Worm (Caenorhabditis elegans) whole organism, L1 larva: ENCODE data around the gene cyb-2.1.

Source experiments
- ceh-82 ChIP-seq, 3 experiments: fragments of 150-350 bp in 1 of 3; sonication (generic microtip) in 2 of 3; optimal IDR thresholded peaks; 2 replicates each; lab custom pipeline; 2014 to 2017; ENCODE audit warnings: missing biosample characterization in 3 of 3, missing genetic modification characterization in 3 of 3
- efl-1 ChIP-seq, 4 experiments: fragments of 150-350 bp; optimal IDR thresholded peaks in 3 of 4; peaks in 1 of 4; 1 replicate in 1 of 4; 2 replicates in 3 of 4; lab custom pipeline; 2014; ENCODE audit warnings: missing biosample characterization in 2 of 4, missing genetic modification characterization in 2 of 4, missing genetic modification reagents in 2 of 4
- fkh-10 ChIP-seq: sonication (generic microtip); optimal IDR thresholded peaks from 2 replicates; lab custom pipeline; 2017; ENCODE audit warnings: missing biosample characterization, missing genetic modification reagents, missing genetic modification characterization
- fos-1 ChIP-seq: fragments of 150-350 bp; optimal IDR thresholded peaks from 2 replicates; lab custom pipeline; 2014; ENCODE audit warnings: missing biosample characterization, missing genetic modification characterization
- lin-13 ChIP-seq: fragments of 150-350 bp; optimal IDR thresholded peaks from 2 replicates; lab custom pipeline; 2014; ENCODE audit warnings: missing biosample characterization, missing genetic modification reagents, missing genetic modification characterization
- lin-15B ChIP-seq: fragments of 150-350 bp; sonication (generic microtip); optimal IDR thresholded peaks from 3 replicates; lab custom pipeline; 2014; ENCODE audit warnings: missing biosample characterization, missing genetic modification characterization
- lir-3 ChIP-seq: sonication (generic microtip); optimal IDR thresholded peaks from 2 replicates; lab custom pipeline; 2016; ENCODE audit warnings: mild to moderate bottlenecking, missing genetic modification characterization, moderate library complexity, missing compliant biosample characterization; ENCODE audit not compliant: poor library complexity
- nhr-76 ChIP-seq: sonication (generic microtip); optimal IDR thresholded peaks from 2 replicates; lab custom pipeline; 2017; ENCODE audit warnings: missing biosample characterization, missing genetic modification characterization
- snpc-4 ChIP-seq: fragments of 150-350 bp; optimal IDR thresholded peaks from 2 replicates; lab custom pipeline; 2014; ENCODE audit warnings: missing biosample characterization, missing genetic modification characterization
- sptf-1 ChIP-seq: fragments of 150-350 bp; optimal IDR thresholded peaks from 2 replicates; lab custom pipeline; 2014; ENCODE audit warnings: missing biosample characterization, missing genetic modification characterization
- unc-130 ChIP-seq: fragments of 150-350 bp; optimal IDR thresholded peaks from 2 replicates; lab custom pipeline; 2017; ENCODE audit warnings: missing biosample characterization, missing genetic modification characterization, inconsistent platforms
- zag-1 ChIP-seq: fragments of 150-350 bp; optimal IDR thresholded peaks from 2 replicates; lab custom pipeline; 2014; ENCODE audit warnings: missing biosample characterization, missing genetic modification characterization
- ztf-11 ChIP-seq, 2 experiments: sonication (generic microtip); optimal IDR thresholded peaks; 2 replicates each; lab custom pipeline; 2016 to 2017; ENCODE audit warnings: missing genetic modification characterization in 2 of 2, missing biosample characterization in 1 of 2, missing compliant biosample characterization in 1 of 2

ce11 chrIV:11006383-11006782 lies 20.6 kb downstream of the cyb-2.1 start:
- TF ChIP-seq snpc-4 (tag; lab: Kevin White, UChicago) (no peak), fkh-10 (GFP tag; lab: Kevin White, UChicago) (no peak), unc-130 (no peak), lin-13 (no peak), lir-3 (tag; lab: Kevin White, UChicago) (no peak), sptf-1 (tag; lab: Kevin White, UChicago) (no peak), ceh-82 (tag; optimal IDR thresholded peaks at IDR 0.05; lab: Kevin White, UChicago) (no peak), zag-1 (tag; lab: Kevin White, UChicago) (no peak), lin-15B (tag; lab: Kevin White, UChicago) (no peak), ztf-11 (tag; optimal IDR thresholded peaks at IDR 0.05; lab: Kevin White, UChicago) (no peak), nhr-76 (tag; lab: Kevin White, UChicago) (no peak), efl-1 (optimal IDR thresholded peaks at IDR 0.05; lab: Kevin White, UChicago) (no peak), efl-1 (GFP tag; optimal IDR thresholded peaks at IDR 0.05 in 1 of 2; lab: Kevin White, UChicago) (no peak), fos-1 (no peak)
